Fruit fly (Drosophila melanogaster): ENCODE data around the gene ppk10.

Gene ppk10

DNA sequence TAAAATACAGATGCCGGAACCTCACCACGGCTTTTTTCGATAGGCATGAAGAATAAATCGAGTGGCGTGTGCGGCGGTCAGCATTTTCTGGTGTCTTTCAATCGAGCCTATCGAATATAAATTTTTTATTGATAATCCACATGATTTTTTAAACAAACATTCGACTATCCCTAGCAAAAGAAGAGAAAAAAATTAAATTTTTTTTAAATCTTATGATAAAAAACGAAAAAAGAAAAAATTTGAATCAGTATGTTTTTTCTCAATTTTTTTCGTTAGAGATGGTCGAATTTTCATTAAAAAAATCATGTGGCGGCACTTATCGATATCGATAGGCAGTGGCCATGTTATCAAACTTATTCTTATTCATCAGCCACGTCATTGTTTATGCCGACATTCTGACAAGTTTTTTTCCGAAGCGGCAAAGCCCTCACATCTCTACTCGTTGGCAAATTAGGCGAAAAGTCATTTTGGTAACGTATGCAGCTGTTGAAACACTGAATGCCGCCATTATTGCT lies 25.6 kb downstream of the ppk10 start, which contains the start of the genes SmB and KdelR (continued):
- no peak for TF ChIP-seq Hr78 (GFP tag; optimal IDR thresholded peaks at IDR 0.05)
- TF ChIP-seq CG15514 (GFP tag; optimal IDR thresholded peaks at IDR 0.05), result peak; percentile 66
- no peak for TF ChIP-seq CG17328 (GFP tag; IDR thresholded peaks at IDR 0.05)
- no peak for TF ChIP-seq Poxn (GFP tag; IDR thresholded peaks at IDR 0.05)
- no peak for TF ChIP-seq CG11247 (GFP tag; IDR thresholded peaks at IDR 0.05)
- TF ChIP-seq CG3407 (GFP tag; optimal IDR thresholded peaks at IDR 0.05), result no peak
- no peak for TF ChIP-seq emc (GFP tag; optimal IDR thresholded peaks at IDR 0.05)
- TF ChIP-seq CG7963 (GFP tag; IDR thresholded peaks at IDR 0.05; ENCODE audit: partially characterized antibody), result peak; percentile 76
- TF ChIP-seq CG14710 (tag; optimal IDR thresholded peaks at IDR 0.05), result peak; percentile 87
- no peak for TF ChIP-seq ara (GFP tag; IDR thresholded peaks at IDR 0.05)
- no peak for TF ChIP-seq tup (GFP tag; optimal IDR thresholded peaks at IDR 0.05)
- peak; percentile 84 for TF ChIP-seq sqz (GFP tag; optimal IDR thresholded peaks at IDR 0.05)
- no peak for TF ChIP-seq CG5245 (GFP tag; optimal IDR thresholded peaks at IDR 0.05)
- no peak for TF ChIP-seq ftz-f1 (GFP tag; optimal IDR thresholded peaks at IDR 0.05)
- TF ChIP-seq CG11085 (GFP tag; IDR thresholded peaks at IDR 0.05), result no peak
- peak; percentile 53 for TF ChIP-seq CG15601 (tag; optimal IDR thresholded peaks at IDR 0.05)
- TF ChIP-seq CG8944 (GFP tag; optimal IDR thresholded peaks at IDR 0.05), result no peak
- no peak for TF ChIP-seq CG1832 (GFP tag; optimal IDR thresholded peaks at IDR 0.05)
- no peak for TF ChIP-seq CG17612 (GFP tag; IDR thresholded peaks at IDR 0.05)
- TF ChIP-seq hbn (GFP tag; IDR thresholded peaks at IDR 0.05; ENCODE audit: partially characterized antibody), result peak; percentile 71
- TF ChIP-seq CG4360 (GFP tag; IDR thresholded peaks at IDR 0.05), result no peak
- no peak for TF ChIP-seq CG7987 (GFP tag; optimal IDR thresholded peaks at IDR 0.05)
- peak; percentile 64 for TF ChIP-seq Max (GFP tag; optimal IDR thresholded peaks at IDR 0.05)
- peak; percentile 55 for TF ChIP-seq Dp (GFP tag; optimal IDR thresholded peaks at IDR 0.05)
- TF ChIP-seq slp2 (GFP tag; optimal IDR thresholded peaks at IDR 0.05), result no peak
- TF ChIP-seq CG43689 (GFP tag; IDR thresholded peaks at IDR 0.05), result no peak
- no peak for TF ChIP-seq CG7745 (tag; optimal IDR thresholded peaks at IDR 0.05)
- TF ChIP-seq wdn (GFP tag; IDR thresholded peaks at IDR 0.05), result no peak
- TF ChIP-seq chif (GFP tag; optimal IDR thresholded peaks at IDR 0.05), result no peak
- TF ChIP-seq da (GFP tag; optimal IDR thresholded peaks at IDR 0.05), result no peak
- TF ChIP-seq Sry-δ (GFP tag; optimal IDR thresholded peaks at IDR 0.05), result peak; percentile 89
- TF ChIP-seq CrebB (tag; optimal IDR thresholded peaks at IDR 0.05), result peak; percentile 15
- no peak for TF ChIP-seq Rfx (GFP tag; IDR thresholded peaks at IDR 0.05)
- no peak for TF ChIP-seq Atf-2 (GFP tag; optimal IDR thresholded peaks at IDR 0.05)
- no peak for TF ChIP-seq CG10366 (GFP tag; IDR thresholded peaks at IDR 0.05)
- TF ChIP-seq shn (GFP tag; optimal IDR thresholded peaks at IDR 0.05), result no peak
- no peak for TF ChIP-seq CG15479 (GFP tag; optimal IDR thresholded peaks at IDR 0.05)
- TF ChIP-seq dan (GFP tag; IDR thresholded peaks at IDR 0.05), result no peak
- no peak for TF ChIP-seq CG11456 (GFP tag; IDR thresholded peaks at IDR 0.05)
- TF ChIP-seq toy (GFP tag; IDR thresholded peaks at IDR 0.05), result no peak
- TF ChIP-seq aop (GFP tag; IDR thresholded peaks at IDR 0.05), result no peak
- TF ChIP-seq Ada2b (GFP tag; IDR thresholded peaks at IDR 0.05), result no peak
- no peak for TF ChIP-seq ttk (GFP tag; IDR thresholded peaks at IDR 0.05)
- no peak for TF ChIP-seq pho (GFP tag; optimal IDR thresholded peaks at IDR 0.05)
- peak; percentile 96 for TF ChIP-seq HLH4C (GFP tag; IDR thresholded peaks at IDR 0.05; ENCODE audit: partially characterized antibody)
- TF ChIP-seq dm (GFP tag; optimal IDR thresholded peaks at IDR 0.05), result peak; percentile 80
- TF ChIP-seq Myb (GFP tag; optimal IDR thresholded peaks at IDR 0.05), result no peak
- TF ChIP-seq Antp (GFP tag; optimal IDR thresholded peaks at IDR 0.05), result no peak
- no peak for TF ChIP-seq ac (GFP tag; optimal IDR thresholded peaks at IDR 0.05)
- TF ChIP-seq ken (GFP tag; IDR thresholded peaks at IDR 0.05), result no peak
- TF ChIP-seq CG4617 (GFP tag; optimal IDR thresholded peaks at IDR 0.05; ENCODE audit: borderline replicate concordance), result peak; percentile 18
- no peak for TF ChIP-seq Hand (GFP tag; optimal IDR thresholded peaks at IDR 0.05)

Measured in whole organism, embryonic.